Fruit fly (Drosophila melanogaster) S2 (cell line): ENCODE results near the gene kipf.

Experiments used
- CG8478 ChIP-seq: fragments of >200 bp; optimal IDR thresholded peaks from 2 replicates; lab custom pipeline; 2018
- CTCF ChIP-seq, 2 experiments: fragments of >200 bp; optimal IDR thresholded peaks; 2 replicates each; lab custom pipeline; 2018

DNA sequence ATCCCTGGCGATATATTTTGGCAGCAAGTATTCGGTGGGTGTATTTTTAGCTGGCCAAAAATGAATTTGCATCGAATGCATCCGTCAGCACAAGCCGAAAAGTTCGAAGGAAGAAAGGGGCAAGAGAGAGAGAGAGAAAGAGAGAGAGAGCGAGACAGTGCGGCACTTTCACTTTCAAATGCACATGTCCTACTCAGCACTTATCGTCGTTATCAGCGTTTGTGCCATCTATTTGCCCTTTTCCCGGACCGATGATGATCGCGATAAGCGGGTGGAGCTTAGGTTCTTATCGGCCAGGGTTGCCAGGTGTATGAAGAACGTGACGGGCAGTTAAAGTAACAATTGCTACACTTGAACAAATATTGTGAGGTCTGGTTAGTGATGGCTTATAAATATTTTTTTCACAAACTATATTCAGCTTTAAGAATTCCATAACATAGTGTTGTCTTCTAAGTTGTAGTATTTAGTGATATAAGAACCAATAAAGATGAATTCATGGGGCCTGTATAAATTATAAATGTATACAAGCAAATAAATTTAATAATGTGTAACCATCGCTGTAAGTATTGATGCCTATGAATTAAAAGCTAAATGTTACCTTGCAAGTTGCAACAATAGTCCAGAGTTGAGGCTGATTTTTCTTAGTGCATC, 31.2 kb downstream of the kipf start:
- TF ChIP-seq CG8478 (lab: Kevin White, UChicago) (no peak), CTCF (optimal IDR thresholded peaks at IDR 0.05; lab: Kevin White, UChicago) (no peak)
